Worm (Caenorhabditis elegans): Measurements from ENCODE around the gene pqn-62.

Gene pqn-62

DNA sequence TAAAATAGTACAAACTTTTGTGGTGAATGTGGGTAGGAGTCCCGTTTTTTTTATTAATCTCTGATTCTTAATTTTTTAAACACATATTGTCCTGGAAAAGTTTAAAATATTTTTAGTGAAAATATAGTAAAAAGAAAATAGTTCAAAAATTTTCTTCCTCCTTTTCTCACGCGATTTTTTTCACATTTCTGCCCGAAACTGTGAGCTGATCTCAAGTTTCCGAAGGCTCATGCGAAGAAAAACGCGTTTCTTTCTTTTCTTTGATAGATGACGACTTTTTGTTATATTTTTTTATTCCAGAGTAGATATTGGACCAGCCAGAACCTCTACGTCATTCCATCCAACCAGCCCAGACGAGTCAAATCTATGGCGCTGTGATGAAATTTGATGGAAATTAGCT, 12.0 kb upstream of the pqn-62 start, which contains the start of gene T03G11.9:
Gene T03G11.9 (plus strand): TSS at position 301 of the 400 bp plus-strand sequence.
- TF ChIP-seq nhr-77 (tag; optimal IDR thresholded peaks at IDR 0.05) (no peak), F13H6.1 (tag; optimal IDR thresholded peaks at IDR 0.05) (no peak), dmd-4 (tag; optimal IDR thresholded peaks at IDR 0.05) (no peak), blmp-1 (tag; optimal IDR thresholded peaks at IDR 0.05; ENCODE audit: insufficient read depth) (no peak), nhr-11 (tag; optimal IDR thresholded peaks at IDR 0.05) (no peak), ceh-82 (tag; optimal IDR thresholded peaks at IDR 0.05) (no peak), lin-11 (tag; optimal IDR thresholded peaks at IDR 0.05) (no peak), aly-2 (tag; optimal IDR thresholded peaks at IDR 0.05) (no peak), mdl-1 (tag; optimal IDR thresholded peaks at IDR 0.05) (no peak), elt-3 (tag; optimal IDR thresholded peaks at IDR 0.05) (no peak), lin-39 (tag; optimal IDR thresholded peaks at IDR 0.05) (no peak), lsy-2 (tag; optimal IDR thresholded peaks at IDR 0.05) (no peak), lin-13 (GFP tag; optimal IDR thresholded peaks at IDR 0.05) (no peak), sma-3 (GFP tag; optimal IDR thresholded peaks at IDR 0.05) (no peak), nhr-12 (tag; optimal IDR thresholded peaks at IDR 0.05) (no peak)

ce11 chrX:5188977-5189376, 6.9 kb upstream of the pqn-62 start, which contains the start of gene zig-6:
Gene zig-6, minus strand, starts transcription at chrX:5189077.
- no peak for TF ChIP-seq zag-1 (tag; optimal IDR thresholded peaks at IDR 0.05)
- TF ChIP-seq gmeb-1 (tag; optimal IDR thresholded peaks at IDR 0.05): no peak
- no peak for TF ChIP-seq egl-27 (tag; optimal IDR thresholded peaks at IDR 0.05)
- no peak for TF ChIP-seq mdl-1 (tag; optimal IDR thresholded peaks at IDR 0.05)
- no peak for TF ChIP-seq lin-13 (GFP tag; optimal IDR thresholded peaks at IDR 0.05)
- no peak for TF ChIP-seq sma-9 (GFP tag; optimal IDR thresholded peaks at IDR 0.05)
- no peak for TF ChIP-seq sma-9 (tag; optimal IDR thresholded peaks at IDR 0.05)
- no peak for TF ChIP-seq crh-2 (tag; optimal IDR thresholded peaks at IDR 0.05)
- TF ChIP-seq skn-1 (tag; optimal IDR thresholded peaks at IDR 0.05): no peak
- no peak for TF ChIP-seq unc-39 (tag; optimal IDR thresholded peaks at IDR 0.05)

ce11 chrX:5190061-5190460, 5.8 kb upstream of the pqn-62 start:
- no peak for TF ChIP-seq mbf-1 (tag; optimal IDR thresholded peaks at IDR 0.05)
- no peak for TF ChIP-seq nhr-23 (tag; optimal IDR thresholded peaks at IDR 0.05)
- no peak for TF ChIP-seq nhr-77 (tag; optimal IDR thresholded peaks at IDR 0.05)
- no peak for TF ChIP-seq F13H6.1 (tag; optimal IDR thresholded peaks at IDR 0.05)
- TF ChIP-seq sem-4 (tag; optimal IDR thresholded peaks at IDR 0.05): no peak
- no peak for TF ChIP-seq lin-13 (GFP tag; optimal IDR thresholded peaks at IDR 0.05)
- TF ChIP-seq lin-11 (tag; optimal IDR thresholded peaks at IDR 0.05): no peak
- no peak for TF ChIP-seq blmp-1 (tag; optimal IDR thresholded peaks at IDR 0.05; ENCODE audit: insufficient read depth)
- TF ChIP-seq ztf-11 (tag; optimal IDR thresholded peaks at IDR 0.05): no peak

DNA sequence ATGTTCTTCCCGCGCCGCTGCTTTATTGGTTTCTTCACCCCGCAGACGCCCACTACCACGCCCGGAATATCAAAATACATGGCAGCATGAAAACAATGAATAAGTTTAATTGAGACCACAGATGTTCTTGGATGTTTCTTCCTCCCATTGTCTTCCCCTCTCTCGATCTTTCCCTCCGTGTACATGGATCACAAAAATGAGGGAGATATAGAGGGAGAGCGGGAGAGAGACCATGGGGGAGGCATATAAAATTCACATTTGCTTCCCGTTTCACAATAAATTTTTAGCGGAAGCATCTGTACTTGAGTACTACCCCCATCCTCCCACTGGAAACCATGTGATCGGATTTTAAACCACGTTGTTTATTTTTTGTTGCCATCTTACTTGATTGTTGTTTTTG, 2.5 kb upstream of the pqn-62 start:
- TF ChIP-seq nhr-23 (tag; optimal IDR thresholded peaks at IDR 0.05): no peak
- no peak for TF ChIP-seq nhr-10 (tag; optimal IDR thresholded peaks at IDR 0.05)
- no peak for TF ChIP-seq ztf-11 (tag; optimal IDR thresholded peaks at IDR 0.05)
- TF ChIP-seq snpc-4 (tag; optimal IDR thresholded peaks at IDR 0.05): no peak
- TF ChIP-seq zag-1 (tag; optimal IDR thresholded peaks at IDR 0.05): no peak
- TF ChIP-seq lin-13 (GFP tag; optimal IDR thresholded peaks at IDR 0.05): no peak
- TF ChIP-seq nhr-21 (tag; optimal IDR thresholded peaks at IDR 0.05): no peak
- TF ChIP-seq lin-11 (tag; optimal IDR thresholded peaks at IDR 0.05): no peak
- TF ChIP-seq peb-1 (tag; optimal IDR thresholded peaks at IDR 0.05): no peak
- TF ChIP-seq egl-27 (tag; optimal IDR thresholded peaks at IDR 0.05): no peak
- TF ChIP-seq unc-62 (GFP tag; optimal IDR thresholded peaks at IDR 0.05): no peak
- no peak for TF ChIP-seq nhr-237 (tag; optimal IDR thresholded peaks at IDR 0.05)
- no peak for TF ChIP-seq crh-2 (tag; optimal IDR thresholded peaks at IDR 0.05)
- TF ChIP-seq gmeb-1 (tag; optimal IDR thresholded peaks at IDR 0.05): no peak
- TF ChIP-seq dmd-4 (tag; optimal IDR thresholded peaks at IDR 0.05): no peak

ce11 chrX:5197440-5197839, 1.5 kb downstream of the pqn-62 start:
- TF ChIP-seq elt-1 (tag; optimal IDR thresholded peaks at IDR 0.05) (no peak), crh-2 (tag; optimal IDR thresholded peaks at IDR 0.05) (no peak), zag-1 (tag; optimal IDR thresholded peaks at IDR 0.05) (no peak), lin-13 (GFP tag; optimal IDR thresholded peaks at IDR 0.05) (no peak), F13H6.1 (tag; optimal IDR thresholded peaks at IDR 0.05) (peak; percentile 37)
